Worm (Caenorhabditis elegans): Measurements from ENCODE around the gene C45B11.9.

C45B11.9 gene

DNA sequence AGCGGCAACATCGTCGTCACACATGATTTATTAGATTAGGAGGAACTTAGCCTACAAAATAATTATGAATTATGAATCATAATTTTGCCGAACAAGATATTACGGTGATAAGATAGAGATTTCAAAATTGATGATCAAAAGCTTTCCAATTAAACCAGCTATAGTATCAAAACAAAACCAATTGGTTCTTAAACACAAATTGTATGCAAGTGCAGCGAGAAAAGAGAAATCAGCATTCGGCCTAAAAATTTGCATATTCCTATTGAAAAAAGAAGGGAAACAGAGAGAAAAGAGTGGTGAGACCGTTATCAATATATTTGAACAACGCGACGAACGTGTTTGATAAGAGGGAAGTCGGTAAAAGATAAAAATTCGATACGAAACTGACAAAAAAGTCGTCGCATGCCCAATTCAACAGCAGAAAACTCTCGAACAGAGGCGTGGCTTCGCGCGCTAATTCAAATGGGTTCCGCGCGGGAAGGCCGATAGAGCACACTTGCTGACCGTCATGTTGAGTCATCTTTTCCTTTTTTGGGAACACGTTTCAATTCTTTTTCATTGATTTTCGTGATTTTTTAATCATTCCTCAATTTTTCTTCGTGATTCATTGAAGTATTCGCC lies 38.1 kb downstream of the C45B11.9 start, which contains the start of gene act-2 (continued):
- TF ChIP-seq snpc-4 (tag; optimal IDR thresholded peaks at IDR 0.05) = no peak
- peak; percentile 71 for TF ChIP-seq pqm-1 (tag; optimal IDR thresholded peaks at IDR 0.05)
- TF ChIP-seq attf-4 (tag; optimal IDR thresholded peaks at IDR 0.05) = no peak
- peak; percentile 84 for TF ChIP-seq mxl-3 (GFP tag; optimal IDR thresholded peaks at IDR 0.05)
- no peak for TF ChIP-seq lin-15B (tag; optimal IDR thresholded peaks at IDR 0.05)
- TF ChIP-seq unc-130 (GFP tag; optimal IDR thresholded peaks at IDR 0.05) = peak; percentile 21
- no peak for TF ChIP-seq ama-1 (optimal IDR thresholded peaks at IDR 0.05)
- no peak for TF ChIP-seq nhr-111 (GFP tag; optimal IDR thresholded peaks at IDR 0.05)
- no peak for TF ChIP-seq mxl-2 (GFP tag; conservative IDR thresholded peaks at IDR 0.05)
- no peak for TF ChIP-seq php-3 (GFP tag; IDR thresholded peaks at IDR 0.05)
- no peak for TF ChIP-seq ceh-28 (tag; optimal IDR thresholded peaks at IDR 0.05)
- peak; percentile 9 for TF ChIP-seq zfp-2 (tag; optimal IDR thresholded peaks at IDR 0.05)
- no peak for TF ChIP-seq daf-8 (GFP tag; IDR thresholded peaks at IDR 0.05)
- no peak for TF ChIP-seq R02D3.7 (tag; optimal IDR thresholded peaks at IDR 0.05)
- no peak for TF ChIP-seq lin-29 (GFP tag; IDR thresholded peaks at IDR 0.05)
- TF ChIP-seq skn-1 (tag; optimal IDR thresholded peaks at IDR 0.05) = no peak
- no peak for TF ChIP-seq nhr-42 (GFP tag; IDR thresholded peaks at IDR 0.05)
- peak; percentile 45 for TF ChIP-seq nhr-11 (tag; optimal IDR thresholded peaks at IDR 0.05)
- peak; percentile 76 for TF ChIP-seq mes-2 (tag; optimal IDR thresholded peaks at IDR 0.05; ENCODE audit: poor library complexity, severe bottlenecking)
- no peak for TF ChIP-seq arid-1 (GFP tag; conservative IDR thresholded peaks at IDR 0.05)
- no peak for TF ChIP-seq cey-2 (tag; optimal IDR thresholded peaks at IDR 0.05; ENCODE audit: borderline replicate concordance, insufficient read depth)
- TF ChIP-seq nhr-237 (tag; optimal IDR thresholded peaks at IDR 0.05) = no peak
- TF ChIP-seq ZK546.5 (tag; optimal IDR thresholded peaks at IDR 0.05) = no peak
- TF ChIP-seq duxl-1 (tag; optimal IDR thresholded peaks at IDR 0.05; ENCODE audit: poor library complexity) = peak; percentile 10

DNA sequence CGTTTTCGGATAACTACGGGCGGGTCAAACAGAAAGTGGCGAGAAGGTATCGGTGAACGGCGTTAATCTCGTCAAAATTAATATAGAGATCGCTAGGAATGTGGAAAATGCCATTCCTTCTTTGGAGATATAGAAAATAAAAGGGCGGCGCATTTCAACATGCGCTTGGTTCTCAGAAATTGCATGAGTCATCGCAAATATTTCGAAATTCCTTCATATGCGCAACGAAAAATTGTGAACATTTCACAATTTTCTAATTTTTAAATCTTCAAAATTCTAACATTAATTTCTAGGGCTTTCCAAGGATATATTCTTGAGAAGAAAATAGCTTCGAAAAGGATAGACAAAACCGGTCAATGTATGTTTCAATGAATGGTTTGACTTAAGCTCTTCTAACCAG lies 38.8 kb downstream of the C45B11.9 start:
- no peak for TF ChIP-seq ama-1 (optimal IDR thresholded peaks at IDR 0.05)
- no peak for TF ChIP-seq zfp-2 (tag; optimal IDR thresholded peaks at IDR 0.05)
- TF ChIP-seq ZK337.2 (GFP tag; IDR thresholded peaks at IDR 0.05) = no peak
- TF ChIP-seq zag-1 (tag; optimal IDR thresholded peaks at IDR 0.05) = no peak
- no peak for TF ChIP-seq ZK546.5 (tag; optimal IDR thresholded peaks at IDR 0.05)
- TF ChIP-seq lin-15B (tag; optimal IDR thresholded peaks at IDR 0.05) = no peak
- no peak for TF ChIP-seq hif-1 (tag; optimal IDR thresholded peaks at IDR 0.05)
- no peak for TF ChIP-seq ceh-28 (tag; optimal IDR thresholded peaks at IDR 0.05)
- TF ChIP-seq zip-11 (GFP tag; IDR thresholded peaks at IDR 0.05) = no peak
- no peak for TF ChIP-seq ceh-44 (GFP tag; IDR thresholded peaks at IDR 0.05)

DNA sequence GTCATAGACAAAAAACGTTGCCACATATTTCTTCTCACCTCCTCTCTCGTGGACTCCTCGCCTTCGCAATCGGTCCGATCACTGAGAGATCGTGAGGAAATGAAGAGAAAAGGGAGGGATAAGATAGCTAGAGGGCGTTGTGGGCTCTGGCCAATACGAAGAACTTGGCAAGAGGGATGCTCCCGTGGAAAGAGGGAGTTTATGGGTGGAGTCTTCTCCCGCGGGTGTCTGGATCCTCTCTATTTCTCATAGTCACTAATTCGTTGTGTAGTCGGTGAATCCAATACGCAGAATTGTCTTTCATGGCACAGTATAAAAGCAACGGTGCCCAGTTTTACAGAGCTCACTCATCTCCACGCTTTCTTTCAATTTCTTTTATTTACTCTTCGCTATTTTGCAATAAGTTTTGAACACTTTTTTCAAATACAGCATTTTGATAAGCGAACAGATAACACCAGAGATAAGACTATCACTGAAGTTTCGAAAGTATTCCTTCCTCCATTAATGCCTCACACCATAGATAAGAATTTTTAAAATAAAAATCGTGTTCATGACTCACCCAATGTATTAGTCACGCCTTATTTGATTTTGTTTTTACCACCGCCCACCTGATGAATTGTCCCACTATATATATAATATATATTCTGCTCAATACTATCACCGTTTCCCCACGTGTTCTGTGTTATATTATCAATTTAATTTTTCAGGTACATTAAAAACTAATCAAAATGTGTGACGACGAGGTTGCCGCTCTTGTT lies 40.4 kb downstream of the C45B11.9 start, which contains the start of gene act-1:
act-1 (plus strand) TSS at position 708 of the 758 bp plus-strand sequence.
- TF ChIP-seq hif-1 (tag; optimal IDR thresholded peaks at IDR 0.05) = no peak
- no peak for TF ChIP-seq daf-12 (tag; optimal IDR thresholded peaks at IDR 0.05)
- TF ChIP-seq D1046.2 (GFP tag; IDR thresholded peaks at IDR 0.05) = no peak
- TF ChIP-seq daf-8 (GFP tag; IDR thresholded peaks at IDR 0.05) = no peak
- TF ChIP-seq hlh-11 (tag; optimal IDR thresholded peaks at IDR 0.05) = peak; percentile 34
- TF ChIP-seq mxl-3 (GFP tag; optimal IDR thresholded peaks at IDR 0.05) = no peak
- TF ChIP-seq dve-1 (tag; optimal IDR thresholded peaks at IDR 0.05; ENCODE audit: insufficient read depth) = peak; percentile 26
- TF ChIP-seq nhr-10 (tag; optimal IDR thresholded peaks at IDR 0.05) = no peak
- TF ChIP-seq unc-62 (GFP tag; optimal IDR thresholded peaks at IDR 0.05 in 1 of 2) = peak in 1 of 2 experiments; percentile 54
- no peak for TF ChIP-seq unc-62 (tag; optimal IDR thresholded peaks at IDR 0.05)
- peak; percentile 6 for TF ChIP-seq nhr-77 (tag; optimal IDR thresholded peaks at IDR 0.05)
- no peak for TF ChIP-seq lin-38 (GFP tag; IDR thresholded peaks at IDR 0.05)
- peak in 1 of 2 experiments; percentile 95 for TF ChIP-seq daf-16 (GFP tag; optimal IDR thresholded peaks at IDR 0.05)
- no peak for TF ChIP-seq daf-16 (tag; optimal IDR thresholded peaks at IDR 0.05)
- TF ChIP-seq ctbp-1 (GFP tag; IDR thresholded peaks at IDR 0.05) = 0 out of 2 replicates have a peak, but pooled peaks have one; percentile 61
- TF ChIP-seq nhr-28 (tag; optimal IDR thresholded peaks at IDR 0.05) = peak; percentile 66
- TF ChIP-seq set-16 (GFP tag; IDR thresholded peaks at IDR 0.05) = 0 out of 2 replicates have a peak, but pooled peaks have one; percentile 13
- 0 out of 2 replicates have a peak, but pooled peaks have one; percentile 33 for TF ChIP-seq hmg-1.1 (GFP tag; IDR thresholded peaks at IDR 0.05)
- TF ChIP-seq ama-1 (optimal IDR thresholded peaks at IDR 0.05) = peak; percentile 5
- 0 out of 2 replicates have a peak, but pooled peaks have one; percentile 41 for TF ChIP-seq dmd-6 (GFP tag; IDR thresholded peaks at IDR 0.05)
- 0 out of 2 replicates have a peak, but pooled peaks have one; percentile 4 for TF ChIP-seq arid-1 (GFP tag; conservative IDR thresholded peaks at IDR 0.05)
- TF ChIP-seq pqm-1 (tag; optimal IDR thresholded peaks at IDR 0.05) = peak; percentile 95
- TF ChIP-seq nhr-11 (tag; optimal IDR thresholded peaks at IDR 0.05) = peak; percentile 73
- no peak for TF ChIP-seq lir-3 (tag; optimal IDR thresholded peaks at IDR 0.05)

Measured in whole organism, L4 larva.